Fruit fly (Drosophila melanogaster): ENCODE results near the gene CG6683.

Gene CG6683

dm6 chr3L:8506975-8507441, 7.7 kb downstream of the CG6683 start, which contains the start of gene CG43163 (continued):
- peak; percentile 60 for TF ChIP-seq danr (GFP tag; IDR thresholded peaks at IDR 0.05)
- TF ChIP-seq E2f1 (GFP tag; IDR thresholded peaks at IDR 0.05) = peak; percentile 65
- TF ChIP-seq dysf (GFP tag; IDR thresholded peaks at IDR 0.05) = peak; percentile 67; the same call in 2 of the 3 replicates
- TF ChIP-seq CG7357 (GFP tag; IDR thresholded peaks at IDR 0.05) = peak; percentile 34; the same call in 1 of the 3 replicates
- TF ChIP-seq kay (GFP tag; optimal IDR thresholded peaks at IDR 0.05) = no peak
- no peak for TF ChIP-seq BtbVII (GFP tag; optimal IDR thresholded peaks at IDR 0.05)
- peak; percentile 82 for TF ChIP-seq gfzf (GFP tag; optimal IDR thresholded peaks at IDR 0.05)
- peak; percentile 66 for TF ChIP-seq CG14441 (GFP tag; IDR thresholded peaks at IDR 0.05)
- no peak for TF ChIP-seq Antp (GFP tag; optimal IDR thresholded peaks at IDR 0.05)
- TF ChIP-seq salm (tag; optimal IDR thresholded peaks at IDR 0.05) = peak; percentile 47
- peak; percentile 25 for TF ChIP-seq tx (GFP tag; optimal IDR thresholded peaks at IDR 0.05)
- TF ChIP-seq CG9817 (tag; optimal IDR thresholded peaks at IDR 0.05) = peak; percentile 41
- peak; percentile 73 for TF ChIP-seq oc (tag; optimal IDR thresholded peaks at IDR 0.05)
- TF ChIP-seq CG42726 (GFP tag; IDR thresholded peaks at IDR 0.05; ENCODE audit: partially characterized antibody) = 0 out of 2 replicates have a peak, but pooled peaks have one; percentile 10
- no peak for TF ChIP-seq cas (GFP tag; IDR thresholded peaks at IDR 0.05)
- TF ChIP-seq croc (GFP tag; conservative IDR thresholded peaks at IDR 0.05) = no peak
- TF ChIP-seq ERR (GFP tag; optimal IDR thresholded peaks at IDR 0.05) = no peak
- TF ChIP-seq Camta (GFP tag; optimal IDR thresholded peaks at IDR 0.05) = peak; percentile 18
- no peak for TF ChIP-seq Tbp (GFP tag; optimal IDR thresholded peaks at IDR 0.05)
- TF ChIP-seq zfh1 (GFP tag; IDR thresholded peaks at IDR 0.05) = peak; percentile 71
- TF ChIP-seq Dip3 (GFP tag; optimal IDR thresholded peaks at IDR 0.05) = peak; percentile 24
- no peak for TF ChIP-seq sc (optimal IDR thresholded peaks at IDR 0.05)
- peak; percentile 20 for TF ChIP-seq sc (GFP tag; optimal IDR thresholded peaks at IDR 0.05)
- TF ChIP-seq cwo (GFP tag; optimal IDR thresholded peaks at IDR 0.05) = peak; percentile 32
- 0 out of 3 replicates have a peak, but pooled peaks have one; percentile 33 for TF ChIP-seq CG11695 (GFP tag; IDR thresholded peaks at IDR 0.05)
- peak; percentile 52 to 70 for TF ChIP-seq Hr51 (GFP tag; optimal IDR thresholded peaks at IDR 0.05)
- TF ChIP-seq Doc2 (GFP tag; IDR thresholded peaks at IDR 0.05) = no peak
- peak; percentile 17 for TF ChIP-seq CG30020 (tag; optimal IDR thresholded peaks at IDR 0.05)
- peak; percentile 61 for TF ChIP-seq CG3838 (GFP tag; optimal IDR thresholded peaks at IDR 0.05)
- peak; percentile 27 to 47 for TF ChIP-seq chif (GFP tag; optimal IDR thresholded peaks at IDR 0.05)
- TF ChIP-seq CG10366 (GFP tag; IDR thresholded peaks at IDR 0.05) = peak; percentile 50
- TF ChIP-seq Drgx (GFP tag; IDR thresholded peaks at IDR 0.05) = peak; percentile 65
- TF ChIP-seq CG5245 (GFP tag; optimal IDR thresholded peaks at IDR 0.05) = peak; percentile 48
- TF ChIP-seq Nf-YB (GFP tag; optimal IDR thresholded peaks at IDR 0.05) = peak; percentile 36
- TF ChIP-seq CG6689 (GFP tag; IDR thresholded peaks at IDR 0.05) = peak; percentile 57; the same call in 1 of the 2 replicates
- TF ChIP-seq unpg (GFP tag; optimal IDR thresholded peaks at IDR 0.05) = peak; percentile 84
- TF ChIP-seq ranshi (GFP tag; IDR thresholded peaks at IDR 0.05) = peak; percentile 58; the same call in 1 of the 2 replicates
- no peak for TF ChIP-seq sima (GFP tag; optimal IDR thresholded peaks at IDR 0.05)
- peak in 1 of 2 experiments; percentile 76 for TF ChIP-seq Hr78 (GFP tag; optimal IDR thresholded peaks at IDR 0.05)
- no peak for TF ChIP-seq Ets65A (GFP tag)
- peak; percentile 70 for TF ChIP-seq CG30403 (GFP tag; optimal IDR thresholded peaks at IDR 0.05)
- TF ChIP-seq CG17612 (GFP tag; IDR thresholded peaks at IDR 0.05) = 0 out of 2 replicates have a peak, but pooled peaks have one; percentile 9
- TF ChIP-seq CG12942 (GFP tag; optimal IDR thresholded peaks at IDR 0.05) = peak; percentile 54
- peak; percentile 63 for TF ChIP-seq NFAT (GFP tag; IDR thresholded peaks at IDR 0.05)
- TF ChIP-seq ttk (GFP tag; IDR thresholded peaks at IDR 0.05) = no peak
- TF ChIP-seq D (optimal IDR thresholded peaks at IDR 0.05) = no peak
- TF ChIP-seq D (GFP tag; optimal IDR thresholded peaks at IDR 0.05) = peak; percentile 23
- peak; percentile 67 for TF ChIP-seq CG17385 (GFP tag; optimal IDR thresholded peaks at IDR 0.05)
- TF ChIP-seq CG6272 (GFP tag; IDR thresholded peaks at IDR 0.05) = peak; percentile 35
- no peak for TF ChIP-seq pfk (GFP tag; optimal IDR thresholded peaks at IDR 0.05)
- no peak for TF ChIP-seq Vsx1 (GFP tag; optimal IDR thresholded peaks at IDR 0.05)
- peak; percentile 92 for TF ChIP-seq CG6175 (GFP tag; IDR thresholded peaks at IDR 0.05)
